Fruit fly (Drosophila melanogaster) whole organism, embryonic: ENCODE measurements around the gene gpp.

Source experiments
- Atf6 ChIP-seq: fragments of 200-800 bp; sonication (Bioruptor generic); IDR thresholded peaks from 2 replicates; pipeline ENCODE4 v1.3.6; 2022; ENCODE audit warnings: missing biosample characterization, missing genetic modification characterization
- Awh ChIP-seq: fragments of 200-800 bp; sonication (Bioruptor generic); IDR thresholded peaks from 2 replicates; pipeline ENCODE4, ENCODE4 v1.3.6; 2022; ENCODE audit warnings: missing biosample characterization, missing genetic modification characterization
- BEAF-32 ChIP-seq: fragments of 200-800 bp; sonication (Bioruptor generic); optimal IDR thresholded peaks from 3 replicates; lab custom pipeline; 2017; ENCODE audit warnings: missing biosample characterization, missing genetic modification characterization, mild to moderate bottlenecking, moderate library complexity, missing genetic modification reagents
- BtbVII ChIP-seq: fragments of 200-800 bp; sonication (Bioruptor generic); optimal IDR thresholded peaks from 3 replicates; lab custom pipeline; 2017; ENCODE audit warnings: missing biosample characterization, mild to moderate bottlenecking, missing genetic modification characterization
- CG10654 ChIP-seq: fragments of 200-800 bp; sonication (Bioruptor generic); optimal IDR thresholded peaks from 2 replicates; lab custom pipeline; 2016; ENCODE audit warnings: missing biosample characterization, missing genetic modification characterization
- CG11504 ChIP-seq: fragments of 200-800 bp; sonication (Bioruptor generic); optimal IDR thresholded peaks from 3 replicates; lab custom pipeline; 2019; ENCODE audit warnings: missing biosample characterization, mild to moderate bottlenecking, missing genetic modification characterization, moderate library complexity
- CG12769 ChIP-seq: fragments of 200-800 bp; sonication (Bioruptor generic); optimal IDR thresholded peaks from 2 replicates; lab custom pipeline; 2019; ENCODE audit warnings: missing biosample characterization, mild to moderate bottlenecking, missing genetic modification characterization, moderate library complexity
- CG14441 ChIP-seq: fragments of 200-800 bp; sonication (Bioruptor generic); IDR thresholded peaks from 2 replicates; pipeline ENCODE4 v1.3.6; 2022; ENCODE audit warnings: missing biosample characterization, missing genetic modification characterization
- CG14710 ChIP-seq: fragments of 200-800 bp; sonication (Bioruptor generic); optimal IDR thresholded peaks from 3 replicates; lab custom pipeline; 2019; ENCODE audit warnings: missing biosample characterization, mild to moderate bottlenecking, missing genetic modification characterization, moderate library complexity
- CG14860 ChIP-seq: fragments of 200-800 bp; sonication (Bioruptor generic); IDR thresholded peaks from 3 replicates; pipeline ENCODE4 v1.3.6; 2022; ENCODE audit warnings: missing biosample characterization, missing genetic modification characterization; ENCODE audit not compliant: partially characterized antibody
- CG16813 ChIP-seq: fragments of 200-800 bp; sonication (Bioruptor generic); IDR thresholded peaks from 3 replicates; pipeline ENCODE4 v1.3.6; 2022; ENCODE audit warnings: missing biosample characterization, missing genetic modification characterization; ENCODE audit not compliant: partially characterized antibody
- CG31365 ChIP-seq: fragments of 200-800 bp; sonication (Bioruptor generic); optimal IDR thresholded peaks from 2 replicates; lab custom pipeline; 2018; ENCODE audit warnings: missing biosample characterization, mild to moderate bottlenecking, missing genetic modification characterization
- CG3838 ChIP-seq: fragments of 200-800 bp; sonication (Bioruptor generic); optimal IDR thresholded peaks from 3 replicates; lab custom pipeline; 2016; ENCODE audit warnings: missing biosample characterization, missing genetic modification characterization
- CG42726 ChIP-seq: fragments of 200-800 bp; sonication (Bioruptor generic); IDR thresholded peaks from 2 replicates; pipeline ENCODE4 v1.3.6; 2022; ENCODE audit warnings: missing biosample characterization, missing genetic modification characterization; ENCODE audit not compliant: partially characterized antibody
- CG4854 ChIP-seq: fragments of 200-800 bp; sonication (Bioruptor generic); optimal IDR thresholded peaks from 2 replicates; lab custom pipeline; 2016; ENCODE audit warnings: missing biosample characterization, missing genetic modification characterization, inconsistent platforms
- CG6175 ChIP-seq: fragments of 200-800 bp; sonication (Bioruptor generic); IDR thresholded peaks from 3 replicates; pipeline ENCODE4 v1.3.6; 2022; ENCODE audit warnings: missing biosample characterization, missing genetic modification characterization
- CG6813 ChIP-seq: fragments of 200-800 bp; sonication (Bioruptor generic); optimal IDR thresholded peaks from 2 replicates; lab custom pipeline; 2017; ENCODE audit warnings: missing biosample characterization, missing genetic modification characterization, mild to moderate bottlenecking, moderate library complexity, missing genetic modification reagents
- CG7271 ChIP-seq: fragments of 200-800 bp; sonication (Bioruptor generic); optimal IDR thresholded peaks from 2 replicates; lab custom pipeline; 2018; ENCODE audit warnings: missing biosample characterization, mild to moderate bottlenecking, missing genetic modification characterization, moderate library complexity
- CG7928 ChIP-seq: fragments of 200-800 bp; sonication (Bioruptor generic); optimal IDR thresholded peaks from 2 replicates; lab custom pipeline; 2017; ENCODE audit warnings: missing biosample characterization, mild to moderate bottlenecking, missing genetic modification characterization
- CG8388 ChIP-seq: fragments of 200-800 bp; sonication (Bioruptor generic); optimal IDR thresholded peaks from 2 replicates; lab custom pipeline; 2019; ENCODE audit warnings: missing biosample characterization, mild to moderate bottlenecking, missing genetic modification characterization, moderate library complexity
- CHES-1-like ChIP-seq: fragments of 200-800 bp; sonication (Bioruptor generic); optimal IDR thresholded peaks from 2 replicates; lab custom pipeline; 2016; ENCODE audit warnings: missing biosample characterization, missing genetic modification characterization
- CTCF ChIP-seq: fragments of 200-800 bp; sonication (Bioruptor generic); optimal IDR thresholded peaks from 2 replicates; lab custom pipeline; 2017; ENCODE audit warnings: missing biosample characterization, mild to moderate bottlenecking, missing genetic modification characterization, moderate library complexity
- D ChIP-seq, 2 experiments: fragments of 200-800 bp in 1 of 2; fragments of >200 bp in 1 of 2; sonication (Bioruptor generic) in 1 of 2; optimal IDR thresholded peaks; 2 replicates in 1 of 2; 3 replicates in 1 of 2; lab custom pipeline; 2017; ENCODE audit warnings: mild to moderate bottlenecking in 1 of 2, missing biosample characterization in 1 of 2, missing genetic modification characterization in 1 of 2, missing genetic modification reagents in 1 of 2
- D19A ChIP-seq: fragments of 200-800 bp; optimal IDR thresholded peaks from 3 replicates; lab custom pipeline; 2019; ENCODE audit warnings: missing biosample characterization, mild to moderate bottlenecking, missing genetic modification characterization, moderate library complexity
- Deaf1 ChIP-seq: fragments of 200-800 bp; optimal IDR thresholded peaks from 3 replicates; lab custom pipeline; 2019; ENCODE audit warnings: missing biosample characterization, mild to moderate bottlenecking, missing genetic modification characterization, moderate library complexity
- Dref ChIP-seq: fragments of 200-800 bp; sonication (Bioruptor generic); IDR thresholded peaks from 2 replicates; pipeline ENCODE4 v1.3.6; 2022; ENCODE audit warnings: missing biosample characterization, missing genetic modification characterization
- HHEX ChIP-seq: fragments of 200-800 bp; sonication (Bioruptor generic); optimal IDR thresholded peaks from 3 replicates; lab custom pipeline; 2017; ENCODE audit warnings: missing biosample characterization, mild to moderate bottlenecking, missing genetic modification characterization, missing genetic modification reagents
- HLHmδ ChIP-seq: fragments of 200-800 bp; sonication (Bioruptor generic); optimal IDR thresholded peaks from 2 replicates; lab custom pipeline; 2018; ENCODE audit warnings: missing biosample characterization, mild to moderate bottlenecking, missing genetic modification characterization, moderate library complexity
- Lim3 ChIP-seq: fragments of 200-800 bp; sonication (Bioruptor generic); IDR thresholded peaks from 2 replicates; pipeline ENCODE4 v1.3.6; 2022; ENCODE audit warnings: missing biosample characterization, missing genetic modification characterization
- Mrtf ChIP-seq: fragments of 200-800 bp; sonication (Bioruptor generic); IDR thresholded peaks from 3 replicates; pipeline ENCODE4 v1.3.6; 2022; ENCODE audit warnings: missing biosample characterization, missing genetic modification characterization
- cg ChIP-seq: fragments of 200-800 bp; sonication (Bioruptor generic); optimal IDR thresholded peaks from 3 replicates; lab custom pipeline; 2019; ENCODE audit warnings: missing biosample characterization, mild to moderate bottlenecking, missing genetic modification characterization, moderate library complexity
- cwo ChIP-seq: fragments of 200-800 bp; sonication (Bioruptor generic); optimal IDR thresholded peaks from 3 replicates; lab custom pipeline; 2017; ENCODE audit warnings: missing biosample characterization, missing genetic modification characterization, mild to moderate bottlenecking, moderate library complexity, missing genetic modification reagents
- eve ChIP-seq, 2 experiments: fragments of >200 bp; optimal IDR thresholded peaks; 2 replicates each; lab custom pipeline; 2017; ENCODE audit warnings: missing biosample characterization in 2 of 2, missing genetic modification characterization in 2 of 2
- fu2 ChIP-seq: fragments of 200-800 bp; sonication (Bioruptor generic); optimal IDR thresholded peaks from 2 replicates; lab custom pipeline; 2016; ENCODE audit warnings: missing biosample characterization, missing genetic modification characterization
- gce ChIP-seq: fragments of 200-800 bp; sonication (Bioruptor generic); IDR thresholded peaks from 3 replicates; pipeline ENCODE4 v1.3.6; 2022; ENCODE audit warnings: missing biosample characterization, missing genetic modification characterization
- inv ChIP-seq: fragments of 200-800 bp; sonication (Bioruptor generic); IDR thresholded peaks from 2 replicates; pipeline ENCODE4 v1.3.6; 2022; ENCODE audit warnings: missing biosample characterization, missing genetic modification characterization; ENCODE audit not compliant: partially characterized antibody
- klu ChIP-seq: fragments of 200-800 bp; sonication (Bioruptor generic); IDR thresholded peaks from 2 replicates; pipeline ENCODE4 v1.3.6; 2022; ENCODE audit warnings: missing biosample characterization, missing genetic modification characterization
- lab ChIP-seq: fragments of 200-800 bp; sonication (Bioruptor generic); optimal IDR thresholded peaks from 3 replicates; lab custom pipeline; 2017; ENCODE audit warnings: missing biosample characterization, missing genetic modification characterization, mild to moderate bottlenecking, moderate library complexity, missing genetic modification reagents
- lov ChIP-seq, 2 experiments: fragments of 200-800 bp in 1 of 2; fragments of >200 bp in 1 of 2; sonication (Bioruptor generic) in 1 of 2; IDR thresholded peaks in 1 of 2; optimal IDR thresholded peaks in 1 of 2; 2 replicates in 1 of 2; 3 replicates in 1 of 2; pipeline versions ENCODE4 v1.3.6 to Lab custom; 2017 to 2022; ENCODE audit warnings: missing biosample characterization in 1 of 2, missing genetic modification characterization in 1 of 2
- nmo ChIP-seq: fragments of 200-800 bp; sonication (Bioruptor generic); optimal IDR thresholded peaks from 2 replicates; lab custom pipeline; 2018; ENCODE audit warnings: missing biosample characterization, mild to moderate bottlenecking, missing genetic modification characterization, moderate library complexity
- otp ChIP-seq: fragments of 200-800 bp; sonication (Bioruptor generic); IDR thresholded peaks from 3 replicates; pipeline ENCODE4, ENCODE4 v1.3.6; 2022; ENCODE audit warnings: missing biosample characterization, missing genetic modification characterization
- repo ChIP-seq: fragments of 200-800 bp; sonication (Bioruptor generic); optimal IDR thresholded peaks from 2 replicates; lab custom pipeline; 2016; ENCODE audit warnings: missing biosample characterization, missing genetic modification characterization
- sens-2 ChIP-seq: fragments of 200-800 bp; sonication (Bioruptor generic); IDR thresholded peaks from 2 replicates; pipeline ENCODE4 v1.3.6; 2022; ENCODE audit warnings: missing biosample characterization, missing genetic modification characterization
- sima ChIP-seq: fragments of 200-800 bp; sonication (Bioruptor generic); optimal IDR thresholded peaks from 2 replicates; lab custom pipeline; 2016; ENCODE audit warnings: missing biosample characterization, missing genetic modification characterization
- sisA ChIP-seq: fragments of 200-800 bp; sonication (Bioruptor generic); IDR thresholded peaks from 2 replicates; pipeline ENCODE4 v1.3.6; 2022; ENCODE audit warnings: missing biosample characterization, missing genetic modification characterization
- slbo ChIP-seq: fragments of 200-800 bp; sonication (Bioruptor generic); IDR thresholded peaks from 2 replicates; pipeline ENCODE4 v1.3.6; 2022; ENCODE audit warnings: missing biosample characterization, missing genetic modification characterization
- ssp ChIP-seq: fragments of 200-800 bp; sonication (Bioruptor generic); IDR thresholded peaks from 2 replicates; pipeline ENCODE4 v1.3.6; 2022; ENCODE audit warnings: missing biosample characterization, missing genetic modification characterization
- wek ChIP-seq: fragments of 200-800 bp; sonication (Bioruptor generic); optimal IDR thresholded peaks from 3 replicates; lab custom pipeline; 2018; ENCODE audit warnings: missing biosample characterization, mild to moderate bottlenecking, missing genetic modification characterization, moderate library complexity
- zf30C ChIP-seq: fragments of 200-800 bp; sonication (Bioruptor generic); optimal IDR thresholded peaks from 3 replicates; lab custom pipeline; 2018; ENCODE audit warnings: missing biosample characterization, mild to moderate bottlenecking, missing genetic modification characterization

Gene gpp

dm6 chr3R:6404174-6404573 lies 2.5 kb upstream of the gpp start (continued):
- TF ChIP-seq D (optimal IDR thresholded peaks at IDR 0.05; lab: Kevin White, UChicago): no peak
- peak; percentile 72 for TF ChIP-seq D (GFP tag; optimal IDR thresholded peaks at IDR 0.05; lab: Kevin White, UChicago)
- peak; percentile 19 for TF ChIP-seq CTCF (GFP tag; lab: Kevin White, UChicago)
- TF ChIP-seq CG42726 (GFP tag; lab: Robert Waterston, UW): no peak
- peak; percentile 42 for TF ChIP-seq fu2
- no peak for TF ChIP-seq HLHmδ (GFP tag; lab: Kevin White, UChicago)
- TF ChIP-seq CG3838 (GFP tag; lab: Kevin White, UChicago): peak; percentile 51
- no peak for TF ChIP-seq cg (GFP tag; lab: Kevin White, UChicago)
- TF ChIP-seq ssp (GFP tag; lab: Robert Waterston, UW): no peak
- peak; percentile 27 for TF ChIP-seq wek (GFP tag; lab: Kevin White, UChicago)
- TF ChIP-seq Deaf1 (tag; lab: Kevin White, UChicago): peak; percentile 24
- TF ChIP-seq slbo (GFP tag; lab: Robert Waterston, UW): peak; percentile 93
- TF ChIP-seq sens-2 (GFP tag; lab: Robert Waterston, UW): peak; percentile 80
- TF ChIP-seq inv (GFP tag; lab: Robert Waterston, UW): no peak
- peak; percentile 75 for TF ChIP-seq repo (GFP tag; lab: Kevin White, UChicago)
- TF ChIP-seq cwo (GFP tag; lab: Kevin White, UChicago): peak; percentile 87
- TF ChIP-seq sima (GFP tag; lab: Kevin White, UChicago): no peak
- TF ChIP-seq CG7928 (GFP tag; lab: Kevin White, UChicago): peak; percentile 23
- peak; percentile 83 for TF ChIP-seq nmo (GFP tag; lab: Kevin White, UChicago)
- peak; percentile 51 for TF ChIP-seq BtbVII (GFP tag; lab: Kevin White, UChicago)
- TF ChIP-seq CG31365: peak; percentile 26
- TF ChIP-seq CG16813 (GFP tag; lab: Robert Waterston, UW): no peak
- TF ChIP-seq eve (GFP tag; optimal IDR thresholded peaks at IDR 0.05; lab: Kevin White, UChicago): peak in 1 of 2 experiments; percentile 94
- no peak for TF ChIP-seq Dref (GFP tag; lab: Robert Waterston, UW)
- TF ChIP-seq lab (GFP tag; lab: Kevin White, UChicago): peak; percentile 88
- TF ChIP-seq CG14860 (GFP tag; lab: Robert Waterston, UW): no peak
- TF ChIP-seq gce (GFP tag; lab: Robert Waterston, UW): peak; percentile 89
- peak; percentile 89 for TF ChIP-seq sisA (GFP tag; lab: Robert Waterston, UW)
- TF ChIP-seq Atf6 (GFP tag; lab: Robert Waterston, UW): peak; percentile 87
- TF ChIP-seq CG6813: peak; percentile 74
- TF ChIP-seq lov (optimal IDR thresholded peaks at IDR 0.05; lab: Kevin White, UChicago): no peak
- peak; percentile 78; the same call in 1 of the 3 replicates for TF ChIP-seq lov (GFP tag; IDR thresholded peaks at IDR 0.05; lab: Robert Waterston, UW)
- peak; percentile 83 for TF ChIP-seq CG11504 (tag; lab: Kevin White, UChicago)
- TF ChIP-seq otp (GFP tag; lab: Robert Waterston, UW): peak; percentile 72; the same call in 2 of the 3 replicates
- no peak for TF ChIP-seq CG7271 (tag; lab: Kevin White, UChicago)
- no peak; the same call in none of the 3 replicates for TF ChIP-seq Mrtf (GFP tag; lab: Robert Waterston, UW)
- TF ChIP-seq BEAF-32 (GFP tag; lab: Kevin White, UChicago): no peak
- TF ChIP-seq CG14441 (GFP tag; lab: Robert Waterston, UW): peak; percentile 86; the same call in 1 of the 2 replicates
- TF ChIP-seq CG10654: peak; percentile 62
- peak; percentile 64 for TF ChIP-seq CHES-1-like (GFP tag; lab: Kevin White, UChicago)
- no peak; the same call in none of the 3 replicates for TF ChIP-seq CG6175 (GFP tag; lab: Robert Waterston, UW)
- peak; percentile 71 for TF ChIP-seq D19A (tag; lab: Kevin White, UChicago)
- TF ChIP-seq CG12769 (tag; lab: Kevin White, UChicago): peak; percentile 70
- 0 out of 2 replicates have a peak, but pooled peaks have one; percentile 24 for TF ChIP-seq Lim3 (GFP tag; lab: Robert Waterston, UW)
- TF ChIP-seq CG8388 (GFP tag; lab: Kevin White, UChicago): peak; percentile 81
- TF ChIP-seq zf30C (GFP tag; lab: Kevin White, UChicago): peak; percentile 63
- TF ChIP-seq CG4854 (GFP tag; lab: Kevin White, UChicago): peak; percentile 57
- TF ChIP-seq CG14710 (tag; lab: Kevin White, UChicago): peak; percentile 60
- peak; percentile 84 for TF ChIP-seq HHEX (GFP tag; lab: Kevin White, UChicago)
- TF ChIP-seq Awh (GFP tag; lab: Robert Waterston, UW): peak; percentile 91
- TF ChIP-seq klu (GFP tag; lab: Robert Waterston, UW): no peak; the same call in 1 of the 2 replicates
